Fruit fly (Drosophila melanogaster) whole organism, prepupa: ENCODE measurements around the gene GstO2.

ENCODE experiments used
- Blimp-1 ChIP-seq: fragments of 200-800 bp; sonication (Bioruptor generic); optimal IDR thresholded peaks from 3 replicates; lab custom pipeline; 2017; ENCODE audit warnings: missing biosample characterization, missing genetic modification characterization, mild to moderate bottlenecking, moderate library complexity, missing genetic modification reagents
- CG10631 ChIP-seq: fragments of 200-800 bp; sonication (Bioruptor generic); optimal IDR thresholded peaks from 2 replicates; lab custom pipeline; 2016; ENCODE audit warnings: missing biosample characterization, missing genetic modification characterization
- CG10669 ChIP-seq: fragments of 200-800 bp; sonication (Bioruptor generic); optimal IDR thresholded peaks from 3 replicates; lab custom pipeline; 2018; ENCODE audit warnings: missing biosample characterization, mild to moderate bottlenecking, missing genetic modification characterization, moderate library complexity
- CG11294 ChIP-seq: fragments of 200-800 bp; sonication (Bioruptor generic); IDR thresholded peaks from 2 replicates; pipeline ENCODE4 v1.3.6; 2022; ENCODE audit warnings: missing biosample characterization, missing genetic modification characterization
- CG11762 ChIP-seq: fragments of 200-800 bp; sonication (Bioruptor generic); optimal IDR thresholded peaks from 3 replicates; lab custom pipeline; 2016; ENCODE audit warnings: missing biosample characterization, missing genetic modification characterization; ENCODE audit not compliant: insufficient read depth
- CG15336 ChIP-seq: fragments of 200-800 bp; sonication (Bioruptor generic); IDR thresholded peaks from 2 replicates; pipeline ENCODE4 v1.3.6; 2022; ENCODE audit warnings: missing biosample characterization, missing genetic modification characterization
- CG3032 ChIP-seq: fragments of 200-800 bp; optimal IDR thresholded peaks from 2 replicates; lab custom pipeline; 2019; ENCODE audit warnings: missing biosample characterization, mild to moderate bottlenecking, missing genetic modification characterization, moderate library complexity
- CG32006 ChIP-seq: fragments of 200-800 bp; sonication (Bioruptor generic); optimal IDR thresholded peaks from 3 replicates; lab custom pipeline; 2017; ENCODE audit warnings: missing biosample characterization, mild to moderate bottlenecking, missing genetic modification characterization
- CG34406 ChIP-seq: fragments of 200-800 bp; sonication (Bioruptor generic); optimal IDR thresholded peaks from 3 replicates; lab custom pipeline; 2016; ENCODE audit warnings: missing biosample characterization, missing genetic modification characterization
- CG4318 ChIP-seq: fragments of 200-800 bp; sonication (Bioruptor generic); optimal IDR thresholded peaks from 3 replicates; lab custom pipeline; 2017; ENCODE audit warnings: missing biosample characterization, mild to moderate bottlenecking, missing genetic modification characterization
- CG6163 ChIP-seq: fragments of 200-800 bp; sonication (Bioruptor generic); IDR thresholded peaks from 3 replicates; pipeline ENCODE4 v1.3.6; 2022; ENCODE audit warnings: missing biosample characterization, missing genetic modification characterization
- CG6276 ChIP-seq: fragments of 200-800 bp; sonication (Bioruptor generic); optimal IDR thresholded peaks from 2 replicates; lab custom pipeline; 2017; ENCODE audit warnings: missing biosample characterization, mild to moderate bottlenecking, missing genetic modification characterization
- CG6792 ChIP-seq: fragments of 200-800 bp; sonication (Bioruptor generic); optimal IDR thresholded peaks from 3 replicates; lab custom pipeline; 2016; ENCODE audit warnings: missing biosample characterization, missing genetic modification characterization
- CG6808 ChIP-seq: fragments of 200-800 bp; sonication (Bioruptor generic); optimal IDR thresholded peaks from 3 replicates; lab custom pipeline; 2017; ENCODE audit warnings: missing biosample characterization, missing genetic modification characterization, mild to moderate bottlenecking, moderate library complexity, missing genetic modification reagents
- CG6854 ChIP-seq: fragments of 200-800 bp; sonication (Bioruptor generic); optimal IDR thresholded peaks from 2 replicates; lab custom pipeline; 2017; ENCODE audit warnings: missing biosample characterization, mild to moderate bottlenecking, missing genetic modification characterization
- CG8119 ChIP-seq: fragments of 200-800 bp; sonication (Bioruptor generic); IDR thresholded peaks from 3 replicates; pipeline ENCODE4 v1.3.6; 2022; ENCODE audit warnings: missing biosample characterization, missing genetic modification characterization
- CG8319 ChIP-seq: fragments of 200-800 bp; sonication (Bioruptor generic); optimal IDR thresholded peaks from 3 replicates; lab custom pipeline; 2016; ENCODE audit warnings: missing biosample characterization, missing genetic modification characterization
- CG8632 ChIP-seq: fragments of 200-800 bp; sonication (Bioruptor generic); optimal IDR thresholded peaks from 3 replicates; lab custom pipeline; 2016; ENCODE audit warnings: missing biosample characterization, missing genetic modification characterization
- CG9139 ChIP-seq: fragments of 200-800 bp; sonication (Bioruptor generic); optimal IDR thresholded peaks from 3 replicates; lab custom pipeline; 2017; ENCODE audit warnings: missing biosample characterization, mild to moderate bottlenecking, missing genetic modification characterization
- Eip75B ChIP-seq: fragments of 200-800 bp; sonication (Bioruptor generic); optimal IDR thresholded peaks from 3 replicates; lab custom pipeline; 2016; ENCODE audit warnings: missing biosample characterization, missing genetic modification characterization
- Eip78C ChIP-seq: fragments of 200-800 bp; sonication (Bioruptor generic); peaks from one replicate; lab custom pipeline; 2016; ENCODE audit warnings: missing biosample characterization, missing genetic modification characterization
- Eip93F ChIP-seq: fragments of 200-800 bp; sonication (Bioruptor generic); optimal IDR thresholded peaks from 2 replicates; lab custom pipeline; 2016; ENCODE audit warnings: missing biosample characterization, mild to moderate bottlenecking, missing genetic modification characterization
- Ets21C ChIP-seq: fragments of 200-800 bp; sonication (Bioruptor generic); optimal IDR thresholded peaks from 3 replicates; lab custom pipeline; 2016; ENCODE audit warnings: missing biosample characterization, missing genetic modification characterization
- Ets96B ChIP-seq: fragments of 200-800 bp; optimal IDR thresholded peaks from 2 replicates; lab custom pipeline; 2019; ENCODE audit warnings: missing biosample characterization, mild to moderate bottlenecking, missing genetic modification characterization, moderate library complexity
- Gug ChIP-seq: fragments of 200-800 bp; sonication (Bioruptor generic); IDR thresholded peaks from 2 replicates; pipeline ENCODE4 v1.3.6; 2022; ENCODE audit warnings: missing biosample characterization, missing genetic modification characterization
- Hr39 ChIP-seq: fragments of 200-800 bp; sonication (Bioruptor generic); optimal IDR thresholded peaks from 2 replicates; lab custom pipeline; 2016; ENCODE audit warnings: missing biosample characterization, missing genetic modification characterization
- Met ChIP-seq: fragments of 200-800 bp; sonication (Bioruptor generic); optimal IDR thresholded peaks from 3 replicates; lab custom pipeline; 2016; ENCODE audit warnings: missing biosample characterization, missing genetic modification characterization
- OdsH ChIP-seq: fragments of 200-800 bp; sonication (Bioruptor generic); optimal IDR thresholded peaks from 3 replicates; lab custom pipeline; 2016; ENCODE audit warnings: missing biosample characterization, missing genetic modification characterization
- Smox ChIP-seq: fragments of 200-800 bp; sonication (Bioruptor generic); optimal IDR thresholded peaks from 3 replicates; lab custom pipeline; 2016; ENCODE audit warnings: missing biosample characterization, missing genetic modification characterization
- Sox102F ChIP-seq: fragments of 200-800 bp; sonication (Bioruptor generic); optimal IDR thresholded peaks from 2 replicates; lab custom pipeline; 2016; ENCODE audit warnings: missing biosample characterization, mild to moderate bottlenecking, missing genetic modification characterization
- Sox14 ChIP-seq: fragments of 200-800 bp; sonication (Bioruptor generic); optimal IDR thresholded peaks from 3 replicates; lab custom pipeline; 2016; ENCODE audit warnings: missing biosample characterization, missing genetic modification characterization
- Sox15 ChIP-seq: fragments of 200-800 bp; sonication (Bioruptor generic); optimal IDR thresholded peaks from 3 replicates; lab custom pipeline; 2016; ENCODE audit warnings: missing biosample characterization, missing genetic modification characterization
- achi ChIP-seq: fragments of 200-800 bp; sonication (Bioruptor generic); optimal IDR thresholded peaks from 3 replicates; lab custom pipeline; 2016; ENCODE audit warnings: missing biosample characterization, missing genetic modification characterization
- acj6 ChIP-seq: fragments of 200-800 bp; sonication (Bioruptor generic); optimal IDR thresholded peaks from 3 replicates; lab custom pipeline; 2016; ENCODE audit warnings: missing biosample characterization, missing genetic modification characterization
- dac ChIP-seq: fragments of 200-800 bp; sonication (Bioruptor generic); optimal IDR thresholded peaks from 2 replicates; lab custom pipeline; 2017; ENCODE audit warnings: missing biosample characterization, mild to moderate bottlenecking, missing genetic modification characterization
- esn ChIP-seq: fragments of 200-800 bp; sonication (Bioruptor generic); optimal IDR thresholded peaks from 2 replicates; lab custom pipeline; 2016; ENCODE audit warnings: missing biosample characterization, mild to moderate bottlenecking, missing genetic modification characterization, moderate library complexity
- fd59A ChIP-seq: fragments of 200-800 bp; sonication (Bioruptor generic); optimal IDR thresholded peaks from 2 replicates; lab custom pipeline; 2017; ENCODE audit warnings: missing biosample characterization, mild to moderate bottlenecking, missing genetic modification characterization, missing genetic modification reagents
- fd85E ChIP-seq: fragments of 200-800 bp; sonication (Bioruptor generic); optimal IDR thresholded peaks from 3 replicates; lab custom pipeline; 2016; ENCODE audit warnings: missing biosample characterization, missing genetic modification characterization
- lz ChIP-seq: fragments of 200-800 bp; sonication (Bioruptor generic); optimal IDR thresholded peaks from 3 replicates; lab custom pipeline; 2016; ENCODE audit warnings: missing biosample characterization, missing genetic modification characterization
- net ChIP-seq: fragments of 200-800 bp; sonication (Bioruptor generic); optimal IDR thresholded peaks from 3 replicates; lab custom pipeline; 2016; ENCODE audit warnings: missing biosample characterization, missing genetic modification characterization
- pdm3 ChIP-seq: fragments of 200-800 bp; sonication (Bioruptor generic); optimal IDR thresholded peaks from 3 replicates; lab custom pipeline; 2016; ENCODE audit warnings: missing biosample characterization, missing genetic modification characterization
- salr ChIP-seq, 2 experiments: fragments of 200-800 bp; sonication (Bioruptor generic); optimal IDR thresholded peaks; 3 replicates each; lab custom pipeline; 2016 to 2018; ENCODE audit warnings: missing biosample characterization in 2 of 2, missing genetic modification characterization in 2 of 2, mild to moderate bottlenecking in 1 of 2
- ss ChIP-seq, 2 experiments: fragments of 200-800 bp; sonication (Bioruptor generic); optimal IDR thresholded peaks; 2 replicates in 1 of 2; 3 replicates in 1 of 2; lab custom pipeline; 2017 to 2018; ENCODE audit warnings: mild to moderate bottlenecking in 2 of 2, missing biosample characterization in 2 of 2, missing genetic modification characterization in 2 of 2, moderate library complexity in 1 of 2
- svp ChIP-seq: fragments of 200-800 bp; sonication (Bioruptor generic); peaks from one replicate; lab custom pipeline; 2016; ENCODE audit warnings: missing biosample characterization, missing genetic modification characterization
- topi ChIP-seq: fragments of 200-800 bp; sonication (Bioruptor generic); optimal IDR thresholded peaks from 3 replicates; lab custom pipeline; 2016; ENCODE audit warnings: missing biosample characterization, missing genetic modification characterization
- vri ChIP-seq: fragments of 200-800 bp; sonication (Bioruptor generic); optimal IDR thresholded peaks from 3 replicates; lab custom pipeline; 2016; ENCODE audit warnings: missing biosample characterization, mild to moderate bottlenecking, missing genetic modification characterization

The GstO2 gene

dm6 chr3L:8554024-8554642 lies 30.8 kb upstream of the GstO2 start:
- no peak for TF ChIP-seq CG8632
- TF ChIP-seq Sox102F (GFP tag; lab: Kevin White, UChicago): no peak
- TF ChIP-seq Smox (GFP tag; lab: Kevin White, UChicago): no peak
- no peak for TF ChIP-seq CG6163 (GFP tag; lab: Robert Waterston, UW)
- no peak for TF ChIP-seq ss (GFP tag; optimal IDR thresholded peaks at IDR 0.05; lab: Kevin White, UChicago)
- no peak for TF ChIP-seq CG34406
- no peak for TF ChIP-seq CG6792
- no peak for TF ChIP-seq svp (GFP tag; lab: Kevin White, UChicago)
- TF ChIP-seq Met: no peak
- TF ChIP-seq CG32006: no peak
- TF ChIP-seq acj6 (GFP tag; lab: Kevin White, UChicago): no peak
- no peak for TF ChIP-seq Eip78C (GFP tag; lab: Kevin White, UChicago)
- TF ChIP-seq Blimp-1 (GFP tag; lab: Kevin White, UChicago): no peak
- TF ChIP-seq CG3032 (tag; lab: Kevin White, UChicago): no peak
- no peak for TF ChIP-seq Ets96B (tag; lab: Kevin White, UChicago)
- TF ChIP-seq Hr39 (GFP tag; lab: Kevin White, UChicago): no peak

dm6 chr3L:8553125-8553524 lies 29.8 kb upstream of the GstO2 start:
- TF ChIP-seq CG11762 (no peak), CG10669 (GFP tag; lab: Kevin White, UChicago) (no peak), CG6808 (GFP tag; lab: Kevin White, UChicago) (no peak), pdm3 (GFP tag; lab: Kevin White, UChicago) (no peak)

dm6 chr3L:8550836-8551235 lies 27.5 kb upstream of the GstO2 start:
- TF ChIP-seq Ets21C (GFP tag; lab: Kevin White, UChicago) (no peak), CG4318 (no peak), Eip93F (GFP tag; lab: Kevin White, UChicago) (no peak), CG9139 (GFP tag; lab: Kevin White, UChicago) (no peak), achi (no peak), vri (no peak), ss (GFP tag; optimal IDR thresholded peaks at IDR 0.05; lab: Kevin White, UChicago) (peak in 1 of 2 experiments; percentile 32), CG8119 (peak; percentile 30; the same call in 1 of the 3 replicates), salr (GFP tag; optimal IDR thresholded peaks at IDR 0.05; lab: Kevin White, UChicago) (no peak), Sox15 (GFP tag; lab: Kevin White, UChicago) (no peak), CG6792 (no peak), dac (GFP tag; lab: Kevin White, UChicago) (no peak), fd85E (GFP tag; lab: Kevin White, UChicago) (no peak), Ets96B (tag; lab: Kevin White, UChicago) (no peak), net (GFP tag; lab: Kevin White, UChicago) (no peak), OdsH (no peak), Eip75B (GFP tag; lab: Kevin White, UChicago) (peak; percentile 20), topi (GFP tag; lab: Kevin White, UChicago) (no peak), Gug (GFP tag; lab: Robert Waterston, UW) (no peak), CG32006 (peak; percentile 5), Blimp-1 (GFP tag; lab: Kevin White, UChicago) (no peak), Eip78C (GFP tag; lab: Kevin White, UChicago) (peak; percentile 52), CG6163 (GFP tag; lab: Robert Waterston, UW) (no peak), Sox102F (GFP tag; lab: Kevin White, UChicago) (no peak), Smox (GFP tag; lab: Kevin White, UChicago) (no peak), CG10631 (GFP tag; lab: Kevin White, UChicago) (no peak), CG3032 (tag; lab: Kevin White, UChicago) (no peak), CG11294 (no peak), CG6276 (GFP tag; lab: Kevin White, UChicago) (no peak), pdm3 (GFP tag; lab: Kevin White, UChicago) (no peak), acj6 (GFP tag; lab: Kevin White, UChicago) (no peak), fd59A (no peak), CG6808 (GFP tag; lab: Kevin White, UChicago) (peak; percentile 20), CG6854 (no peak), lz (GFP tag; lab: Kevin White, UChicago) (no peak), CG8319 (GFP tag; lab: Kevin White, UChicago) (no peak), Sox14 (no peak), CG15336 (GFP tag; lab: Robert Waterston, UW) (no peak), Hr39 (GFP tag; lab: Kevin White, UChicago) (no peak), esn (no peak)
